Worm (Caenorhabditis elegans): ENCODE data around the gene elks-1.
A peak's percentile ranks its signal among the peaks of the same experiment; 100 is the strongest.

The elks-1 gene

DNA sequence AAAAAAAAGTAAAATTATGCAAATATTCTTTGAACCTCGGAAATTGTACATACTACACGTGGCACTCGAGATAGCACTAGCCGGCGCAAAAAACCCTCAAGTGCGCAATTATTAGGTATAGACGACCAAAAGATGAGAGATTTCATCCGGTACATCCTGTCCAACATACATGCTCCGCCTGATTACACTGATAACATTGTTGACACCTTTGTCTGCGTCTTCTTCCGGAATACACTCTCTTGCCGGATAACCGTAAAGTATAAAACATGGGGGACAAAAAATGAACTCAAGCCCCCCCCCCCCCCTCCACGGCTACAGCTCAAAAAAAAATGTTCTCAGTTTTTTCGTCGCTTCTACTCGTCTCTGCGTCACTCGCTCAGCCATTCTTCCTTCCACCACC lies 51.5 kb downstream of the elks-1 start, which contains the start of gene W08E12.6:
W08E12.6 (plus strand) TSS at position 301 of the 400 bp plus-strand sequence.
- TF ChIP-seq irx-1 (tag; optimal IDR thresholded peaks at IDR 0.05) (no peak), snu-23 (GFP tag; optimal IDR thresholded peaks at IDR 0.05) (no peak), fkh-10 (GFP tag; optimal IDR thresholded peaks at IDR 0.05) (peak; percentile 3), nhr-28 (tag; optimal IDR thresholded peaks at IDR 0.05) (no peak), nhr-47 (tag; optimal IDR thresholded peaks at IDR 0.05) (no peak), aha-1 (tag; optimal IDR thresholded peaks at IDR 0.05) (no peak), blmp-1 (tag; optimal IDR thresholded peaks at IDR 0.05) (no peak)

ce11 chrIV:3296578-3297549 lies 53.0 kb downstream of the elks-1 start:
- TF ChIP-seq tlp-1 (tag; optimal IDR thresholded peaks at IDR 0.05) (no peak), dpl-1 (GFP tag; optimal IDR thresholded peaks at IDR 0.05) (no peak), ceh-90 (tag; optimal IDR thresholded peaks at IDR 0.05) (no peak), nhr-11 (tag; optimal IDR thresholded peaks at IDR 0.05) (no peak), isw-1 (GFP tag; IDR thresholded peaks at IDR 0.05) (no peak), fos-1 (tag; optimal IDR thresholded peaks at IDR 0.05) (no peak), lsy-2 (tag; optimal IDR thresholded peaks at IDR 0.05) (no peak), ets-5 (GFP tag; IDR thresholded peaks at IDR 0.05) (no peak), nhr-237 (tag; optimal IDR thresholded peaks at IDR 0.05) (no peak), nhr-90 (tag; optimal IDR thresholded peaks at IDR 0.05; ENCODE audit: poor library complexity) (no peak), nhr-71 (tag; optimal IDR thresholded peaks at IDR 0.05) (no peak)

DNA sequence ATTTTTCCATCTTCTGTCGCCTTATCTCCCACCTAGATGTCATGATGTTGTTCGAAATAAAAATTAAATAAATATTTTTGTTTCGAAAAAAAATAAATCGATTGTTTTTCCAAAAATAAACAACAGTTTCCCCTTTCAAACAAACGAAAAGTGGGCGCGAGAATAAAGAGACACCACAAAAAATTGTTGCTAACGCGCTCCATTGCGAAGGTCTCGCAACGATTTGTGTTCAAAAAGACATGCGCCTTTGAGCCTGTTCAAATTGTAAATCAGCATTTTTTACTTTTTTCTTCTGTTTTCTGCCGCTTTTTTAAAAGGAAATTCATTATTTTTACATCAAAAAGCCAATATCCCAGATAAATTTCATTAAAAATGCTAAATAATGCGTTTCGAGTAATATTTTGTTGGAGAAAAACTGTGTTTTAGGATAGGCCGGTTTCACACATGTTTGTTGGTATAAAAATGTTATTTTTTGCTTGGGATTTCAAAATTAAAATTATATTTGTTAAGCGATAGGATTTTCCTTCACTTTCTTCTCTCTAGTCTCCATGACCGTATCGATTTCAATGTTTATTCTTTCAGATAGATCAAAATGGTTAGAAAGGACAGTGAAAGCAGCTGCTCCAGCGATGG lies 55.2 kb downstream of the elks-1 start, which contains the start of gene W08E12.7:
W08E12.7 (plus strand) TSS at position 583 of the 633 bp plus-strand sequence.
- peak; percentile 94 to 96 for TF ChIP-seq efl-1 (optimal IDR thresholded peaks at IDR 0.05)
- peak; percentile 88 to 99 for TF ChIP-seq efl-1 (GFP tag; optimal IDR thresholded peaks at IDR 0.05 in 1 of 2)
- peak; percentile 93 for TF ChIP-seq isw-1 (GFP tag; IDR thresholded peaks at IDR 0.05)
- TF ChIP-seq nhr-76 (tag; optimal IDR thresholded peaks at IDR 0.05), result no peak
- peak; percentile 90 for TF ChIP-seq nhr-90 (tag; optimal IDR thresholded peaks at IDR 0.05; ENCODE audit: poor library complexity)
- peak; percentile 95 for TF ChIP-seq lin-14 (GFP tag; optimal IDR thresholded peaks at IDR 0.05)
- TF ChIP-seq aha-1 (tag; optimal IDR thresholded peaks at IDR 0.05), result no peak
- TF ChIP-seq egl-13 (tag; optimal IDR thresholded peaks at IDR 0.05), result peak; percentile 70
- peak; percentile 97 for TF ChIP-seq snu-23 (GFP tag; optimal IDR thresholded peaks at IDR 0.05)
- TF ChIP-seq pqm-1 (tag; optimal IDR thresholded peaks at IDR 0.05), result no peak
- TF ChIP-seq tbx-2 (tag; optimal IDR thresholded peaks at IDR 0.05), result peak; percentile 90
- no peak for TF ChIP-seq nhr-28 (tag; optimal IDR thresholded peaks at IDR 0.05)
- TF ChIP-seq ets-5 (GFP tag; IDR thresholded peaks at IDR 0.05), result no peak
- TF ChIP-seq pax-3 (tag; optimal IDR thresholded peaks at IDR 0.05), result peak; percentile 88
- no peak for TF ChIP-seq unc-30 (tag; optimal IDR thresholded peaks at IDR 0.05)
- peak; percentile 84 for TF ChIP-seq ama-1 (optimal IDR thresholded peaks at IDR 0.05)
- peak; percentile 67 for TF ChIP-seq zip-4 (GFP tag; optimal IDR thresholded peaks at IDR 0.05)
- peak; percentile 69 for TF ChIP-seq fkh-10 (GFP tag; optimal IDR thresholded peaks at IDR 0.05)
- peak; percentile 82 for TF ChIP-seq mab-9 (GFP tag; IDR thresholded peaks at IDR 0.05)
- no peak for TF ChIP-seq ceh-63 (GFP tag; optimal IDR thresholded peaks at IDR 0.05)
- peak; percentile 80 for TF ChIP-seq ztf-4 (tag; optimal IDR thresholded peaks at IDR 0.05)
- TF ChIP-seq rnt-1 (tag; optimal IDR thresholded peaks at IDR 0.05), result peak; percentile 95
- TF ChIP-seq C34B4.2 (tag; optimal IDR thresholded peaks at IDR 0.05), result no peak
- TF ChIP-seq nhr-47 (tag; optimal IDR thresholded peaks at IDR 0.05), result peak; percentile 94
- TF ChIP-seq nhr-19 (GFP tag; conservative IDR thresholded peaks at IDR 0.05), result peak; percentile 92
- no peak for TF ChIP-seq nhr-84 (tag; optimal IDR thresholded peaks at IDR 0.05)
- TF ChIP-seq C04F5.9 (tag; optimal IDR thresholded peaks at IDR 0.05), result peak; percentile 80
- peak; percentile 96 for TF ChIP-seq skn-1 (tag; optimal IDR thresholded peaks at IDR 0.05)
- TF ChIP-seq mef-2 (tag; optimal IDR thresholded peaks at IDR 0.05), result peak; percentile 35
- TF ChIP-seq xbp-1 (tag; optimal IDR thresholded peaks at IDR 0.05), result peak; percentile 92
- peak; percentile 54 for TF ChIP-seq ceh-8 (GFP tag; optimal IDR thresholded peaks at IDR 0.05)
- TF ChIP-seq sox-4 (tag; optimal IDR thresholded peaks at IDR 0.05), result peak; percentile 64
- peak; percentile 94 for TF ChIP-seq nhr-85 (tag)
- no peak for TF ChIP-seq hlh-17 (GFP tag; optimal IDR thresholded peaks at IDR 0.05; ENCODE audit: borderline replicate concordance)
- TF ChIP-seq unc-86 (tag; optimal IDR thresholded peaks at IDR 0.05), result peak; percentile 89
- TF ChIP-seq ces-1 (GFP tag; optimal IDR thresholded peaks at IDR 0.05), result no peak
